Fruit fly (Drosophila melanogaster) whole organism, prepupa: ENCODE data around the gene Pcif1.
A peak's percentile ranks its signal among the peaks of the same experiment; 100 is the strongest.

Experiments used
- CG10631 ChIP-seq: fragments of 200-800 bp; sonication (Bioruptor generic); optimal IDR thresholded peaks from 2 replicates; lab custom pipeline; 2016; ENCODE audit warnings: missing biosample characterization, missing genetic modification characterization
- CG11902 ChIP-seq: fragments of 200-800 bp; sonication (Bioruptor generic); optimal IDR thresholded peaks from 3 replicates; lab custom pipeline; 2016; ENCODE audit warnings: missing biosample characterization, missing genetic modification characterization
- CG15336 ChIP-seq: fragments of 200-800 bp; sonication (Bioruptor generic); IDR thresholded peaks from 2 replicates; pipeline ENCODE4 v1.3.6; 2022; ENCODE audit warnings: missing biosample characterization, missing genetic modification characterization
- CG1621 ChIP-seq: fragments of 200-800 bp; sonication (Bioruptor generic); optimal IDR thresholded peaks from 3 replicates; lab custom pipeline; 2018; ENCODE audit warnings: missing biosample characterization, mild to moderate bottlenecking, missing genetic modification characterization
- CG3032 ChIP-seq: fragments of 200-800 bp; optimal IDR thresholded peaks from 2 replicates; lab custom pipeline; 2019; ENCODE audit warnings: missing biosample characterization, mild to moderate bottlenecking, missing genetic modification characterization, moderate library complexity
- CG31627 ChIP-seq: fragments of 200-800 bp; sonication (Bioruptor generic); optimal IDR thresholded peaks from 3 replicates; lab custom pipeline; 2016; ENCODE audit warnings: missing biosample characterization, missing genetic modification characterization
- CG34406 ChIP-seq: fragments of 200-800 bp; sonication (Bioruptor generic); optimal IDR thresholded peaks from 3 replicates; lab custom pipeline; 2016; ENCODE audit warnings: missing biosample characterization, missing genetic modification characterization
- CG3919 ChIP-seq: fragments of 200-800 bp; sonication (Bioruptor generic); optimal IDR thresholded peaks from 3 replicates; lab custom pipeline; 2016; ENCODE audit warnings: missing biosample characterization, missing genetic modification characterization
- CG4318 ChIP-seq: fragments of 200-800 bp; sonication (Bioruptor generic); optimal IDR thresholded peaks from 3 replicates; lab custom pipeline; 2017; ENCODE audit warnings: missing biosample characterization, mild to moderate bottlenecking, missing genetic modification characterization
- CG6163 ChIP-seq: fragments of 200-800 bp; sonication (Bioruptor generic); IDR thresholded peaks from 3 replicates; pipeline ENCODE4 v1.3.6; 2022; ENCODE audit warnings: missing biosample characterization, missing genetic modification characterization
- CG6276 ChIP-seq: fragments of 200-800 bp; sonication (Bioruptor generic); optimal IDR thresholded peaks from 2 replicates; lab custom pipeline; 2017; ENCODE audit warnings: missing biosample characterization, mild to moderate bottlenecking, missing genetic modification characterization
- CG6792 ChIP-seq: fragments of 200-800 bp; sonication (Bioruptor generic); optimal IDR thresholded peaks from 3 replicates; lab custom pipeline; 2016; ENCODE audit warnings: missing biosample characterization, missing genetic modification characterization
- CG6854 ChIP-seq: fragments of 200-800 bp; sonication (Bioruptor generic); optimal IDR thresholded peaks from 2 replicates; lab custom pipeline; 2017; ENCODE audit warnings: missing biosample characterization, mild to moderate bottlenecking, missing genetic modification characterization
- CG8119 ChIP-seq: fragments of 200-800 bp; sonication (Bioruptor generic); IDR thresholded peaks from 3 replicates; pipeline ENCODE4 v1.3.6; 2022; ENCODE audit warnings: missing biosample characterization, missing genetic modification characterization
- CG8632 ChIP-seq: fragments of 200-800 bp; sonication (Bioruptor generic); optimal IDR thresholded peaks from 3 replicates; lab custom pipeline; 2016; ENCODE audit warnings: missing biosample characterization, missing genetic modification characterization
- CG9139 ChIP-seq: fragments of 200-800 bp; sonication (Bioruptor generic); optimal IDR thresholded peaks from 3 replicates; lab custom pipeline; 2017; ENCODE audit warnings: missing biosample characterization, mild to moderate bottlenecking, missing genetic modification characterization
- Eip93F ChIP-seq: fragments of 200-800 bp; sonication (Bioruptor generic); optimal IDR thresholded peaks from 2 replicates; lab custom pipeline; 2016; ENCODE audit warnings: missing biosample characterization, mild to moderate bottlenecking, missing genetic modification characterization
- Ets21C ChIP-seq: fragments of 200-800 bp; sonication (Bioruptor generic); optimal IDR thresholded peaks from 3 replicates; lab custom pipeline; 2016; ENCODE audit warnings: missing biosample characterization, missing genetic modification characterization
- Lpt ChIP-seq: fragments of 200-800 bp; sonication (Bioruptor generic); optimal IDR thresholded peaks from 3 replicates; lab custom pipeline; 2016; ENCODE audit warnings: missing biosample characterization, missing genetic modification characterization
- Smox ChIP-seq: fragments of 200-800 bp; sonication (Bioruptor generic); optimal IDR thresholded peaks from 3 replicates; lab custom pipeline; 2016; ENCODE audit warnings: missing biosample characterization, missing genetic modification characterization
- Sox15 ChIP-seq: fragments of 200-800 bp; sonication (Bioruptor generic); optimal IDR thresholded peaks from 3 replicates; lab custom pipeline; 2016; ENCODE audit warnings: missing biosample characterization, missing genetic modification characterization
- achi ChIP-seq: fragments of 200-800 bp; sonication (Bioruptor generic); optimal IDR thresholded peaks from 3 replicates; lab custom pipeline; 2016; ENCODE audit warnings: missing biosample characterization, missing genetic modification characterization
- acj6 ChIP-seq: fragments of 200-800 bp; sonication (Bioruptor generic); optimal IDR thresholded peaks from 3 replicates; lab custom pipeline; 2016; ENCODE audit warnings: missing biosample characterization, missing genetic modification characterization
- dac ChIP-seq: fragments of 200-800 bp; sonication (Bioruptor generic); optimal IDR thresholded peaks from 2 replicates; lab custom pipeline; 2017; ENCODE audit warnings: missing biosample characterization, mild to moderate bottlenecking, missing genetic modification characterization
- esn ChIP-seq: fragments of 200-800 bp; sonication (Bioruptor generic); optimal IDR thresholded peaks from 2 replicates; lab custom pipeline; 2016; ENCODE audit warnings: missing biosample characterization, mild to moderate bottlenecking, missing genetic modification characterization, moderate library complexity
- fd85E ChIP-seq: fragments of 200-800 bp; sonication (Bioruptor generic); optimal IDR thresholded peaks from 3 replicates; lab custom pipeline; 2016; ENCODE audit warnings: missing biosample characterization, missing genetic modification characterization
- fkh ChIP-seq: fragments of 200-800 bp; sonication (Bioruptor generic); optimal IDR thresholded peaks from 3 replicates; lab custom pipeline; 2017; ENCODE audit warnings: missing biosample characterization, mild to moderate bottlenecking, missing genetic modification characterization, moderate library complexity
- lz ChIP-seq: fragments of 200-800 bp; sonication (Bioruptor generic); optimal IDR thresholded peaks from 3 replicates; lab custom pipeline; 2016; ENCODE audit warnings: missing biosample characterization, missing genetic modification characterization
- net ChIP-seq: fragments of 200-800 bp; sonication (Bioruptor generic); optimal IDR thresholded peaks from 3 replicates; lab custom pipeline; 2016; ENCODE audit warnings: missing biosample characterization, missing genetic modification characterization
- pdm3 ChIP-seq: fragments of 200-800 bp; sonication (Bioruptor generic); optimal IDR thresholded peaks from 3 replicates; lab custom pipeline; 2016; ENCODE audit warnings: missing biosample characterization, missing genetic modification characterization
- salr ChIP-seq, 2 experiments: fragments of 200-800 bp; sonication (Bioruptor generic); optimal IDR thresholded peaks; 3 replicates each; lab custom pipeline; 2016 to 2018; ENCODE audit warnings: missing biosample characterization in 2 of 2, missing genetic modification characterization in 2 of 2, mild to moderate bottlenecking in 1 of 2
- svp ChIP-seq: fragments of 200-800 bp; sonication (Bioruptor generic); peaks from one replicate; lab custom pipeline; 2016; ENCODE audit warnings: missing biosample characterization, missing genetic modification characterization
- vri ChIP-seq: fragments of 200-800 bp; sonication (Bioruptor generic); optimal IDR thresholded peaks from 3 replicates; lab custom pipeline; 2016; ENCODE audit warnings: missing biosample characterization, mild to moderate bottlenecking, missing genetic modification characterization

The Pcif1 gene

dm6 chr3L:20798325-20798846 is 12.4 kb upstream of the Pcif1 start, which contains the start of the genes CG3698 and tzn (continued):
- TF ChIP-seq CG6276 (GFP tag; lab: Kevin White, UChicago) (no peak), CG6792 (no peak), Sox15 (GFP tag; lab: Kevin White, UChicago) (peak; percentile 72), fd85E (no peak), CG11902 (GFP tag; lab: Kevin White, UChicago) (peak; percentile 79), CG34406 (GFP tag; lab: Kevin White, UChicago) (peak; percentile 85), Lpt (GFP tag; lab: Kevin White, UChicago) (no peak), CG3919 (GFP tag; lab: Kevin White, UChicago) (no peak), vri (GFP tag; lab: Kevin White, UChicago) (no peak)

- TF ChIP-seq lz (GFP tag; lab: Kevin White, UChicago) (no peak), CG34406 (GFP tag; lab: Kevin White, UChicago) (no peak), net (GFP tag; lab: Kevin White, UChicago) (no peak), CG1621 (no peak), dac (GFP tag; lab: Kevin White, UChicago) (no peak), CG6276 (GFP tag; lab: Kevin White, UChicago) (no peak), Sox15 (GFP tag; lab: Kevin White, UChicago) (no peak), Ets21C (GFP tag; lab: Kevin White, UChicago) (no peak), acj6 (no peak), vri (GFP tag; lab: Kevin White, UChicago) (no peak), CG15336 (GFP tag; lab: Robert Waterston, UW) (no peak), fkh (GFP tag; lab: Kevin White, UChicago) (no peak), CG9139 (GFP tag; lab: Kevin White, UChicago) (no peak), CG8119 (GFP tag; lab: Robert Waterston, UW) (no peak), CG6854 (GFP tag; lab: Kevin White, UChicago) (no peak)
Observed at dm6 chr3L:20797379-20797778, 11.4 kb upstream of the Pcif1 start.

dm6 chr3L:20796757-20797156 is 10.8 kb upstream of the Pcif1 start:
- no peak for TF ChIP-seq CG31627 (GFP tag; lab: Kevin White, UChicago)
- TF ChIP-seq achi (GFP tag; lab: Kevin White, UChicago): no peak
- no peak for TF ChIP-seq CG8632 (GFP tag; lab: Kevin White, UChicago)
- TF ChIP-seq, all 60 proteins: peak for 0

- no peak for TF ChIP-seq CG4318
- TF ChIP-seq CG3032: no peak
- no peak for TF ChIP-seq esn
- no peak for TF ChIP-seq fd85E
- TF ChIP-seq salr (GFP tag; optimal IDR thresholded peaks at IDR 0.05; lab: Kevin White, UChicago): no peak
- TF ChIP-seq pdm3 (GFP tag; lab: Kevin White, UChicago): no peak
- no peak for TF ChIP-seq CG6163
- no peak for TF ChIP-seq acj6
- TF ChIP-seq CG11902 (GFP tag; lab: Kevin White, UChicago): no peak
- TF ChIP-seq CG10631 (GFP tag; lab: Kevin White, UChicago): no peak
- no peak for TF ChIP-seq net (GFP tag; lab: Kevin White, UChicago)
- no peak for TF ChIP-seq Smox (GFP tag; lab: Kevin White, UChicago)
Observed at dm6 chr3L:20792693-20793092, 6.7 kb upstream of the Pcif1 start, which contains the start of gene Six4. Gene Six4, minus strand, starts transcription at chr3L:20792777.

dm6 chr3L:20789299-20789698 is 3.3 kb upstream of the Pcif1 start:
- no peak for TF ChIP-seq Sox15 (GFP tag; lab: Kevin White, UChicago)
- no peak for TF ChIP-seq CG9139 (GFP tag; lab: Kevin White, UChicago)
- TF ChIP-seq CG11902 (GFP tag; lab: Kevin White, UChicago): no peak
- TF ChIP-seq Eip93F (GFP tag; lab: Kevin White, UChicago): no peak
- no peak for TF ChIP-seq svp (GFP tag; lab: Kevin White, UChicago)
- TF ChIP-seq CG3919 (GFP tag; lab: Kevin White, UChicago): no peak
